Worm (Caenorhabditis elegans) whole organism, L4/young adult: ENCODE results near the gene R13A5.10.

Source experiments
- W03F9.2 ChIP-seq: fragments of 150-350 bp; optimal IDR thresholded peaks from 2 replicates; lab custom pipeline; 2014; ENCODE audit warnings: missing biosample characterization, missing genetic modification characterization
- dao-5 ChIP-seq: sonication (generic microtip); optimal IDR thresholded peaks from 2 replicates; lab custom pipeline; 2016; ENCODE audit warnings: missing genotype, missing genetic modification characterization, moderate library complexity, missing compliant biosample characterization
- him-1 ChIP-seq: sonication (generic microtip); optimal IDR thresholded peaks from 2 replicates; lab custom pipeline; 2016; ENCODE audit warnings: missing genotype, missing genetic modification reagents, missing genetic modification characterization, missing compliant biosample characterization

- no peak for TF ChIP-seq W03F9.2 (tag; lab: Kevin White, UChicago)
- TF ChIP-seq him-1 (tag; lab: Kevin White, UChicago): no peak
- TF ChIP-seq dao-5 (tag; lab: Kevin White, UChicago): no peak
These were observed 42.3 kb upstream of the R13A5.10 start, which contains the start of gene fbn-1 for ce11 chrIII:7625086-7625485.
